Worm (Caenorhabditis elegans) whole organism, mixed stage, embryonic: ENCODE results near the gene srt-56.

Experiments used
- blmp-1 ChIP-seq: fragments of 150-350 bp; optimal IDR thresholded peaks from 2 replicates; lab custom pipeline; 2014; ENCODE audit warnings: missing biosample characterization, missing genetic modification characterization
- elt-3 ChIP-seq: fragments of 150-350 bp; optimal IDR thresholded peaks from 2 replicates; lab custom pipeline; 2014; ENCODE audit warnings: missing biosample characterization, missing genetic modification characterization
- ham-2 ChIP-seq: fragments of 200-800 bp; sonication (Bioruptor generic); optimal IDR thresholded peaks from 2 replicates; lab custom pipeline; 2018; ENCODE audit warnings: mild to moderate bottlenecking, missing genetic modification characterization, missing compliant biosample characterization
- mls-2 ChIP-seq: sonication (generic microtip); optimal IDR thresholded peaks from 2 replicates; lab custom pipeline; 2016; ENCODE audit warnings: mild to moderate bottlenecking, missing genetic modification characterization, moderate library complexity, missing compliant biosample characterization
- nhr-12 ChIP-seq: fragments of 150-350 bp; optimal IDR thresholded peaks from 2 replicates; lab custom pipeline; 2014; ENCODE audit warnings: missing biosample characterization, missing genetic modification characterization
- nhr-28 ChIP-seq: fragments of 150-350 bp; optimal IDR thresholded peaks from 2 replicates; lab custom pipeline; 2014; ENCODE audit warnings: missing biosample characterization, missing genetic modification characterization
- pha-4 ChIP-seq: fragments of 150-350 bp; optimal IDR thresholded peaks from 2 replicates; lab custom pipeline; 2018; ENCODE audit warnings: missing biosample characterization, missing genetic modification reagents, missing genetic modification characterization
- snpc-4 ChIP-seq: fragments of 150-350 bp; optimal IDR thresholded peaks from 2 replicates; lab custom pipeline; 2014; ENCODE audit warnings: missing biosample characterization, missing genetic modification characterization
- sptf-1 ChIP-seq: sonication (generic microtip); optimal IDR thresholded peaks from 2 replicates; lab custom pipeline; 2017; ENCODE audit warnings: mild to moderate bottlenecking, missing genetic modification characterization, moderate library complexity, missing compliant biosample characterization
- unc-62 ChIP-seq: fragments of 150-350 bp; optimal IDR thresholded peaks from 2 replicates; lab custom pipeline; 2014; ENCODE audit warnings: missing biosample characterization, missing genetic modification reagents, missing genetic modification characterization
- zip-8 ChIP-seq: fragments of 150-350 bp; optimal IDR thresholded peaks from 2 replicates; lab custom pipeline; 2014; ENCODE audit warnings: missing biosample characterization, missing genetic modification characterization

DNA sequence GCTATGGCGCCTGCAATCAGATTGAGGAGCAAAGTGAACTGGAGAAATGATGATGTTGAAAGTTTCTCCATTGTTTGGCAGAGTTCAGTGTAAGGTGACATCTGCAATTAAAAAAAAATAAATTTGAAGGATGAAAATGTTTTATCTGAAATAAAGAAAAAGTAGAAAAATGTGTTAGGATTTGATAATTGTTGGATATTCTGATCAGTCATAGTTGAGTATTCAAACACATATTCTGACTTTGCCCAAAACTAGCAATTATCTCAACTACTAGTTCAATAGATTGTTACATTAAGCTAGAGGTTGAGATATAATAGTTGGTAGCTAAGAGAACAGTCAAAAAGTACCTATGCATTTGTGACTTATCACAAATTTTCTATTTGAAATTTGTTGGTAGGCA is 22.9 kb upstream of the srt-56 start, which contains the start of gene srab-10:
- TF ChIP-seq snpc-4, result no peak
- TF ChIP-seq zip-8 (tag; lab: Kevin White, UChicago), result no peak
- TF ChIP-seq mls-2 (tag; lab: Kevin White, UChicago), result no peak
- no peak for TF ChIP-seq pha-4 (tag; lab: Kevin White, UChicago)
- no peak for TF ChIP-seq nhr-28
- no peak for TF ChIP-seq sptf-1 (tag; lab: Kevin White, UChicago)
- TF ChIP-seq elt-3, result no peak
- TF ChIP-seq unc-62 (GFP tag; lab: Kevin White, UChicago), result no peak
- TF ChIP-seq nhr-12 (tag; lab: Kevin White, UChicago), result no peak
- TF ChIP-seq blmp-1 (tag; lab: Kevin White, UChicago), result no peak
- TF ChIP-seq ham-2, result no peak
